Worm (Caenorhabditis elegans) whole organism, L2 larva: ENCODE data around the gene scl-26.

Experiments used
- aly-2 ChIP-seq: fragments of 150-350 bp; optimal IDR thresholded peaks from 2 replicates; lab custom pipeline; 2014; ENCODE audit warnings: missing biosample characterization, missing genetic modification characterization
- ama-1 ChIP-seq: fragments of 150-350 bp; optimal IDR thresholded peaks from 2 replicates; lab custom pipeline; 2018; ENCODE audit warnings: inconsistent platforms
- ceh-82 ChIP-seq: fragments of 150-350 bp; optimal IDR thresholded peaks from 2 replicates; lab custom pipeline; 2014; ENCODE audit warnings: missing biosample characterization, missing genetic modification characterization
- gmeb-1 ChIP-seq: fragments of 150-350 bp; optimal IDR thresholded peaks from 2 replicates; lab custom pipeline; 2014; ENCODE audit warnings: missing biosample characterization, missing genetic modification characterization
- nhr-129 ChIP-seq: fragments of 150-350 bp; optimal IDR thresholded peaks from 2 replicates; lab custom pipeline; 2014; ENCODE audit warnings: missing biosample characterization, missing genetic modification characterization
- peb-1 ChIP-seq: fragments of 150-350 bp; optimal IDR thresholded peaks from 2 replicates; lab custom pipeline; 2014; ENCODE audit warnings: missing biosample characterization, missing genetic modification characterization

DNA sequence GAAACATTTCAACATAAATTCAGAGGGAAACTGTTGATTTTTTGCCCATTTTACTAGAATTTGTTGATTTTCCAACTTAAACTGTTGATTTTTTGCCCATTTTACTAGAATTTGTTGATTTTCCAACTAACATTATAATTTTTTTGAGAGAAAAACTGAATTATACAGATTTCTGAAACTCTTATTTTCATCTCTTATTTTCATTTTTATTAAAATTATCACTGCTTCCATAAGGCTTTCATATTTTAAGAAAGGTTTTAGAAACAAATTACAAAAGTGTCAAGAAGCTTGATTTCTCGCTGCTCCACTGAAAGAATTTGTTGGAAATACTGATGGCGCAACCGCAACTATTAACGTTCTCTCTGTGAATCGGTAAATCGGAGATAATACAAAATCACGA is 48.6 kb upstream of the scl-26 start:
- TF ChIP-seq peb-1 (tag; lab: Kevin White, UChicago) (no peak), gmeb-1 (tag; lab: Kevin White, UChicago) (no peak), nhr-129 (tag; lab: Kevin White, UChicago) (no peak), ama-1 (lab: Kevin White, UChicago) (no peak), ceh-82 (tag; lab: Kevin White, UChicago) (no peak), aly-2 (tag; lab: Kevin White, UChicago) (no peak)
